Worm (Caenorhabditis elegans) whole organism, L1 larva: ENCODE data around the gene marc-2.

Source experiments
- aha-1 ChIP-seq: fragments of 150-350 bp; optimal IDR thresholded peaks from 2 replicates; lab custom pipeline; 2014; ENCODE audit warnings: missing biosample characterization, missing genetic modification characterization
- alr-1 ChIP-seq: fragments of 200-800 bp; sonication (Bioruptor generic); optimal IDR thresholded peaks from 2 replicates; lab custom pipeline; 2018; ENCODE audit warnings: borderline replicate concordance, mild to moderate bottlenecking, missing genetic modification characterization, missing compliant biosample characterization
- aly-2 ChIP-seq: fragments of 150-350 bp; optimal IDR thresholded peaks from 2 replicates; lab custom pipeline; 2014; ENCODE audit warnings: missing biosample characterization, missing genetic modification characterization
- ceh-63 ChIP-seq: fragments of 200-800 bp; sonication (Bioruptor generic); optimal IDR thresholded peaks from 2 replicates; lab custom pipeline; 2018; ENCODE audit warnings: mild to moderate bottlenecking, missing genetic modification characterization, missing compliant biosample characterization
- ceh-88 ChIP-seq: fragments of 200-800 bp; sonication (Bioruptor generic); IDR thresholded peaks from 2 replicates; pipeline ENCODE4 v1.3.6; 2022; ENCODE audit warnings: missing genetic modification characterization, missing compliant biosample characterization
- dpl-1 ChIP-seq, 3 experiments: fragments of 150-350 bp in 2 of 3; sonication (generic microtip) in 1 of 3; optimal IDR thresholded peaks; 2 replicates each; lab custom pipeline; 2014 to 2017; ENCODE audit warnings: missing biosample characterization in 3 of 3, missing genetic modification characterization in 3 of 3, missing genetic modification reagents in 3 of 3
- efl-1 ChIP-seq, 4 experiments: fragments of 150-350 bp; optimal IDR thresholded peaks in 3 of 4; peaks in 1 of 4; 1 replicate in 1 of 4; 2 replicates in 3 of 4; lab custom pipeline; 2014; ENCODE audit warnings: missing biosample characterization in 2 of 4, missing genetic modification characterization in 2 of 4, missing genetic modification reagents in 2 of 4
- egl-27 ChIP-seq, 2 experiments: fragments of 150-350 bp in 1 of 2; sonication (generic microtip); optimal IDR thresholded peaks; 3 replicates each; lab custom pipeline; 2017 to 2018; ENCODE audit warnings: missing biosample characterization in 2 of 2, missing genetic modification characterization in 2 of 2, missing genetic modification reagents in 2 of 2
- elt-2 ChIP-seq: sonication (generic microtip); optimal IDR thresholded peaks from 2 replicates; lab custom pipeline; 2016; ENCODE audit warnings: missing genetic modification characterization, mild to moderate bottlenecking, inconsistent platforms, missing compliant biosample characterization, missing genetic modification reagents
- elt-3 ChIP-seq, 6 experiments: fragments of 150-350 bp in 1 of 6; sonication (generic microtip); optimal IDR thresholded peaks; 2 replicates each; lab custom pipeline; 2017 to 2018; ENCODE audit warnings: missing biosample characterization in 6 of 6, missing genetic modification characterization in 6 of 6, inconsistent platforms in 1 of 6
- fkh-4 ChIP-seq: sonication (generic microtip); optimal IDR thresholded peaks from 2 replicates; lab custom pipeline; 2016; ENCODE audit warnings: missing compliant biosample characterization, missing genetic modification characterization, borderline replicate concordance
- fkh-8 ChIP-seq: sonication (generic microtip); optimal IDR thresholded peaks from 2 replicates; lab custom pipeline; 2016; ENCODE audit warnings: mild to moderate bottlenecking, missing genetic modification characterization, missing compliant biosample characterization
- hlh-17 ChIP-seq: fragments of 200-800 bp; sonication (Bioruptor generic); optimal IDR thresholded peaks from 2 replicates; lab custom pipeline; 2018; ENCODE audit warnings: missing genetic modification characterization, mild to moderate bottlenecking, missing compliant biosample characterization, moderate library complexity, borderline replicate concordance
- lin-13 ChIP-seq: fragments of 150-350 bp; optimal IDR thresholded peaks from 2 replicates; lab custom pipeline; 2014; ENCODE audit warnings: missing biosample characterization, missing genetic modification reagents, missing genetic modification characterization
- lsy-2 ChIP-seq, 2 experiments: fragments of 150-350 bp; optimal IDR thresholded peaks; 2 replicates each; lab custom pipeline; 2014; ENCODE audit warnings: missing biosample characterization in 2 of 2, missing genetic modification characterization in 2 of 2
- mab-9 ChIP-seq: fragments of 200-800 bp; sonication (Bioruptor generic); IDR thresholded peaks from 2 replicates; pipeline ENCODE4 v1.3.6; 2022; ENCODE audit warnings: missing genetic modification reagents, missing genetic modification characterization, missing compliant biosample characterization
- mep-1 ChIP-seq: fragments of 150-350 bp; optimal IDR thresholded peaks from 2 replicates; lab custom pipeline; 2014; ENCODE audit warnings: missing biosample characterization, missing genetic modification characterization
- nhr-12 ChIP-seq: sonication (generic microtip); optimal IDR thresholded peaks from 2 replicates; lab custom pipeline; 2017; ENCODE audit warnings: missing biosample characterization, missing genetic modification characterization
- nhr-28 ChIP-seq: fragments of 150-350 bp; optimal IDR thresholded peaks from 2 replicates; lab custom pipeline; 2014; ENCODE audit warnings: missing biosample characterization, missing genetic modification characterization
- nhr-77 ChIP-seq: fragments of 150-350 bp; optimal IDR thresholded peaks from 2 replicates; lab custom pipeline; 2014; ENCODE audit warnings: missing biosample characterization, missing genetic modification characterization
- nhr-90 ChIP-seq: sonication (generic microtip); optimal IDR thresholded peaks from 2 replicates; lab custom pipeline; 2016; ENCODE audit warnings: mild to moderate bottlenecking, missing genetic modification characterization, missing compliant biosample characterization; ENCODE audit not compliant: poor library complexity
- pag-3 ChIP-seq: sonication (generic microtip); optimal IDR thresholded peaks from 2 replicates; lab custom pipeline; 2017; ENCODE audit warnings: missing genetic modification characterization, mild to moderate bottlenecking, missing compliant biosample characterization, antibody characterized with exemption, borderline replicate concordance; ENCODE audit not compliant: insufficient read depth
- sup-37 ChIP-seq: fragments of 200-800 bp; sonication (Bioruptor generic); optimal IDR thresholded peaks from 2 replicates; lab custom pipeline; 2018; ENCODE audit warnings: mild to moderate bottlenecking, missing genetic modification characterization, missing compliant biosample characterization
- swsn-7 ChIP-seq: sonication (generic microtip); optimal IDR thresholded peaks from 2 replicates; lab custom pipeline; 2016; ENCODE audit warnings: missing genetic modification characterization, missing compliant biosample characterization
- tlp-1 ChIP-seq: fragments of 150-350 bp; optimal IDR thresholded peaks from 2 replicates; lab custom pipeline; 2014; ENCODE audit warnings: missing biosample characterization, missing genetic modification characterization
- unc-30 ChIP-seq: sonication (generic microtip); optimal IDR thresholded peaks from 2 replicates; lab custom pipeline; 2017; ENCODE audit warnings: missing biosample characterization, missing genetic modification characterization
- unc-62 ChIP-seq: fragments of 150-350 bp; optimal IDR thresholded peaks from 2 replicates; lab custom pipeline; 2014; ENCODE audit warnings: missing biosample characterization, missing genetic modification reagents, missing genetic modification characterization
- zip-4 ChIP-seq: fragments of 200-800 bp; sonication (Bioruptor generic); optimal IDR thresholded peaks from 2 replicates; lab custom pipeline; 2018; ENCODE audit warnings: mild to moderate bottlenecking, missing genetic modification characterization, moderate library complexity, missing compliant biosample characterization

marc-2 gene

DNA sequence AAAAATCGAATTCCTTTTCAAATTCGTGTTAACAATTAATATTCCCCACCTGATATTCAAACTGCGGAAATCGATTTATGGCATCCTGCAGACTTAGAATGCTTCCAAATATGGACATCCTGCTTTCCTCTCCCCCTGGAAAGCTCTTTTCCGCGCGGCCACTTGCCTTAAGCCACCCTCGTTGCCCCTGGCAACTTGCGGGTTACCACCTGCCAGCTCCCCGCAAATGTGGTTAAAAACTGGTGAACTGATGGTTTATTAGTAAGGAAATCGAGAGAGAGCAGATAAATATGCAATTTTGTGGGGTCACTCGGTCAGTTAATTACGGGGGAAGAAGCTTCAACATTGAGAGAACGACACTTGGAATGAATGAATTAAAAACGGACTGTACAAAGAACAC is 8.7 kb downstream of the marc-2 start, which contains the start of gene nphp-1:
Gene nphp-1 (minus strand): TSS at position 145 of the 400 bp plus-strand sequence.
- TF ChIP-seq fkh-8 (tag; lab: Kevin White, UChicago) (peak; percentile 41), pag-3 (no peak)

DNA sequence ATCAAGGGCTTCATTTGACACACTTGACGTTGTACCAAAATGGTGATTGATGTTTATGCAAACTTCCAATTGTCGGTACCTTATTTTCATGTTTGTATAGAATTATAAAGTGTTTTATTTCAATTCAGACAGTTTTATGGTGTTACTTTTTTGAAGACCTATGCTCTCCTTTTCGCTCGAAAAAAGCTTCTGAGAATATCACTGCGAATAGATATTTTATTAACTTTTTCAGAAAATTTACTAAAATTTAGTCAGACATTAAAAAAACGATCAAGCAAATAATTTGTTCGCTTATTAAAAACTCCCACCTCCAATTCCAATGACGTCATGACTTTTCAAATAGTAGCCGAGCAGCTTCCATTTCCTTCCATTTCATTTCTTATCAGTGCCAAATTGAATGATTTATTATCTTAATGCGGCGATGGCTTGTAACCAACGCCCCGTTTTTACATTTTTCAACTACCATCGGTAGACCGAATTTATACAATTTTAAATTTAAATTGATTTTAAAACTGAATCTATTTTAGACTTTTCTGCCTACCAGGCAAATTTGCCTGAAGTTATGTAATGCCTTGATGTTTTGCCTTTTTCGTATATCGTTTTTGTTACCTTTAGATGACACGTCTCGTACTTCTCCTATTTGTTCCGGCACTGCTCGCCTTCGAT is 13.8 kb downstream of the marc-2 start, which contains the start of gene M28.10:
Gene M28.10 (plus strand): TSS at position 616 of the 666 bp plus-strand sequence.
- TF ChIP-seq swsn-7 (tag; lab: Kevin White, UChicago) (no peak), elt-3 (tag; optimal IDR thresholded peaks at IDR 0.05; lab: Kevin White, UChicago) (no peak), fkh-4 (tag; lab: Kevin White, UChicago) (no peak), efl-1 (optimal IDR thresholded peaks at IDR 0.05; lab: Kevin White, UChicago) (no peak), efl-1 (GFP tag; optimal IDR thresholded peaks at IDR 0.05 in 1 of 2; lab: Kevin White, UChicago) (peak in 1 of 2 experiments; percentile 80), nhr-90 (tag; lab: Kevin White, UChicago) (no peak)

ce11 chrII:10643403-10643802 is 17.4 kb downstream of the marc-2 start, which contains the start of gene M28.4:
Gene M28.4, plus strand, starts transcription at chrII:10643703.
- TF ChIP-seq mab-9 (GFP tag; lab: Robert Waterston, UW) (no peak), lsy-2 (tag; optimal IDR thresholded peaks at IDR 0.05; lab: Kevin White, UChicago) (no peak), elt-2 (tag; lab: Kevin White, UChicago) (no peak), aha-1 (no peak), ceh-88 (GFP tag; lab: Robert Waterston, UW) (no peak), aly-2 (tag; lab: Kevin White, UChicago) (no peak), sup-37 (GFP tag; lab: Kevin White, UChicago) (no peak), zip-4 (GFP tag; lab: Kevin White, UChicago) (no peak)

- TF ChIP-seq ceh-88 (GFP tag; lab: Robert Waterston, UW) (no peak), aha-1 (no peak), nhr-12 (tag; lab: Kevin White, UChicago) (no peak), unc-62 (GFP tag; lab: Kevin White, UChicago) (no peak)
Measured at ce11 chrII:10639110-10639509, 21.7 kb downstream of the marc-2 start, which contains the start of gene M28.9. Gene M28.9, plus strand, starts transcription at chrII:10639410.

DNA sequence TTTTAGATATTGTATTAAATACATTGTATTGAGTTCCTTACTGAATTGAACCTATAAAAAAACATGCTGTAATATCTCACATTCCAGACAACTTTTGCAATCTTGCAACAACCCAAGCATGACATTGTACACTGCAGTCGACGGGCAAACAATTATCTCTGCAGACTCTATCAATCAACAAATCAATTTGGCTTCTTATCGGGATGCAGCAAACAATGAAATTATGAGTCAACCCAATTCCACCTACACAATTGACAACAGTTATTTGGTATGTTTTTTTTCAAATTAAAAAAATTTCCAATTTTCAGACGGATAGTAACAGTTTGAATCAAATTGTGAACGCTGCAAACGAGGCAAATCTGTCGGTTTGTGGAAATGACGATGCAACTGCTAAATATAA is 29.8 kb downstream of the marc-2 start:
- TF ChIP-seq unc-30 (tag; lab: Kevin White, UChicago): no peak
- no peak for TF ChIP-seq lin-13
- TF ChIP-seq hlh-17 (GFP tag; lab: Kevin White, UChicago): no peak
- TF ChIP-seq dpl-1 (GFP tag; optimal IDR thresholded peaks at IDR 0.05; lab: Kevin White, UChicago): no peak
- no peak for TF ChIP-seq nhr-12 (tag; lab: Kevin White, UChicago)
- no peak for TF ChIP-seq mep-1 (tag; lab: Kevin White, UChicago)
- no peak for TF ChIP-seq alr-1 (tag; lab: Kevin White, UChicago)
- TF ChIP-seq nhr-77 (tag; lab: Kevin White, UChicago): no peak
- no peak for TF ChIP-seq elt-3 (tag; optimal IDR thresholded peaks at IDR 0.05; lab: Kevin White, UChicago)
- TF ChIP-seq nhr-28 (tag; lab: Kevin White, UChicago): no peak
- no peak for TF ChIP-seq egl-27 (tag; optimal IDR thresholded peaks at IDR 0.05; lab: Kevin White, UChicago)

DNA sequence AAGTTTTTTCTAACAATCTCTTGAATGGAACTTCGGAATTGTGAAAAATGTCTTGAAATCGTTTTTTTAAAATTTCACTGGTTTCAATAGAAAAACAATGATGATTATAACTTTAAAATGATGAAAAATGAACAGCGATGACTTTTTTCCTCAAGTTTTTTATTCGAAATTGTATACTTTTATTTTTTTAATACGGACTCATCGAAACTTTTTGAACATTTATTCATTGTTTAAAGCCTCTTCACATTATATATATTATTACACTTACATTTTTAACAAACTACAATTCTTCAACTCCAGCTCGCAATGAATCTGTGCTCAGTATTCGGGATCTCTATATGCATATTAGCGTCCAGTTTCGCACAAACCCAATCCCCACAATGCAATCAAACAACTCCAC is 32.8 kb downstream of the marc-2 start, which contains the start of gene M28.8:
Gene M28.8 (plus strand): TSS at position 301 of the 400 bp plus-strand sequence.
- TF ChIP-seq ceh-63 (GFP tag; lab: Kevin White, UChicago): no peak
- TF ChIP-seq tlp-1: no peak
- TF ChIP-seq, all 84 proteins: peak for 0
